Fruit fly (Drosophila melanogaster) ovary, adult (tissue): ENCODE measurements around the gene miple1.

Experiments
- CG17801 ChIP-seq: fragments of 200-800 bp; optimal IDR thresholded peaks from 2 replicates; lab custom pipeline; 2019; ENCODE audit warnings: missing biosample characterization, mild to moderate bottlenecking, missing genetic modification characterization, moderate library complexity; ENCODE audit not compliant: partially characterized antibody

Gene miple1

DNA sequence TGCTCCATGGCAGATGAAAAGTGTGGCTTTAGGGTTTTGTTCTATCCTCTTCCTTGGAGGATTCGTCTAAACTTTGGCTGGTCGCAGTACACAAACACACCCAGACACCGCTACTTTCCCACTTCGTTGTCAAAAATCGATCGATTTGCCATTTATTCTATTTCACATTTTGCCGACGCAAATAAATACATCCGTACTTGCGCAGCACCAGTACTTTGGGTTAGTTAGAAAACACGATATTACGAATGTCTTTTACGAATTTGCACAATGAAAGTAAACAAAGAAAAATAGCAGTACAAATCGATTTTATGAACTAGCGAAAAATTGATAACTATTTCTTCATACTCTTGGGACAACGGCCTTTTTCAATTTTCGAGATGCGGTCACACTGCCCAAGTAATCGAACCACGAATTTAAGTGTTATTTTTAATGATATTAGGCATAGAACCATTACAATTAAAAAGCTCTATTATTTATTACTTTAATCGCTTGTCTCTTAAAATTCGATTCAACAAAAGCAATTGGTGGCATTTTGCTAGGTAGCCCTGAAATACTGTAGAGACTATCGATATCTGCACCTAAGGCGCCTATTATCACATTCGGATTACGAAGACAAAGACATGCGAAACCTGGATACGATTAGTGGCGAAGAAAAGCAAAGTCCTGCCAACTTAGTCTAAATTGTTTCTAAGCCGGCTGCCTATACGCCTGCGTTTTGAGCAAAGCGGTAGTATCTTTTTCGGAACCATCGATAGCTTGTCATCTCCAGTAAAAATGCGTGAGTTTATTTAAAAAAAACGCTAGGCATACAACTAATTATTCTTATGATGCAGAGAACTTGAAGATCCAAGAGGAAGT is 9.3 kb upstream of the miple1 start, which contains the start of the genes DIP2 and wac:
DIP2 (minus strand) TSS at position 337 of the 858 bp plus-strand sequence.
wac (plus strand) TSS at position 559 of the 858 bp plus-strand sequence.
- peak; percentile 33 for TF ChIP-seq CG17801 (GFP tag; lab: Kevin White, UChicago)

DNA sequence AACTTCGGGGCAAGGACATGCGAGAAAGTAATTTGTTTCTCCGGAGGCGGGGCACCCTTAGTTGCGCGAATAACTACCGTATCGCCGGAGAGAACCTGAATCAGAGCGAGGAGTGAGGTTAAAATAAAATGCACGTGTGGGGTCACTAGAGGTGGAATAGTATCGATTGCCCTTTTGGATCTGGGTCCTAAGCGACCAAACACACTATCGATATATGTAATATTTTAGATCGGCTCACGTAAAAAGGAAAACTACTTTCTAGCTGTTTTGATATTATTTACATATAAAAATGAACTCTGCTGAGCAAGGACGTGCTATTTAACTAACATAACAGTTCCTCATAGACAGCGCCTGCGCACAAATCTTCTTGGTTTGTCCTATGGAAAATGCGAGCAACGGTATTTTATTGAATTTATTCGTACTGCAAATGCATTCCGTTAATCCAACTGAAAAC is 4.3 kb upstream of the miple1 start:
- TF ChIP-seq CG17801 (GFP tag; lab: Kevin White, UChicago): no peak

DNA sequence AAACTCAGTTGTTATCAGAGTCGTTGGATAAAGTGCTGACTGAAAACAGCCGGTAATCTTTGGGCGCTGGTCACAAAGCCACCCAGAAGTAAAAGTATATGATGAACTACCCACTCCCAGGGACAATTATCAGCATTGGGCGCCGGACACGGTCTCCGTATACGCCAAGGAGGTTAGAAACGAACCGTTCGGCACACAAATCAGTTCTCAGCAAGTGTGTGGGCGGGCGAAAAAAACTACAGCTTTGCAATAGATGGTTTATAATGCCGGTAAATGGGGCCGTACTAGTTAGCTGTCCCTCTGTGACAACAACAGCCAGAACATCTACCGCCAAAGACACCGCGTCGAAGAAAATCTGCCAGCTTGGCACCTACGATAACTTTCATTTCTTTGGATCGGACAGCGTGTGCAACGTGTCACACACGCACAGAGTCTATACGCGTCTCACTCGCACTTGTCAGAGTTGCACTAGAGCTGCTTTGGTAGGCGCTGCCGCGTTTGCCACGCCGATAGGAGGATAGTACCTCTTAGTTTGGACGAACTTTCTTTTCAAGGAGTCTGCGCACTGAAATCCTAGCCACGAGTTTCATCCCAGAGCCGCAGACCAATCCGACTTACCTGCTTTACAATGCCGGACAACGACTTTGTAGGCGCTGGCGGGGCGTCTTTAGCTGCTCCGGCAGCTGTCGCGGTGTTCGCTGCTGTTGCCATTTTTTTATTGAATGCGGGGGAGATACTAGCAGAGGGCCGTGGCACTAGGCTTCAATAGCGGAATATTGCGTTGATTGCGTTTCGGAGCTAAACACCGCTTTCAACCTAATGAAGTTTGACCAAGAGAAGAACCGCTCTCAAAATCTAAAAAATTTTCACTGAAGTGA is 3.4 kb upstream of the miple1 start:
- no peak for TF ChIP-seq CG17801 (GFP tag; lab: Kevin White, UChicago)

DNA sequence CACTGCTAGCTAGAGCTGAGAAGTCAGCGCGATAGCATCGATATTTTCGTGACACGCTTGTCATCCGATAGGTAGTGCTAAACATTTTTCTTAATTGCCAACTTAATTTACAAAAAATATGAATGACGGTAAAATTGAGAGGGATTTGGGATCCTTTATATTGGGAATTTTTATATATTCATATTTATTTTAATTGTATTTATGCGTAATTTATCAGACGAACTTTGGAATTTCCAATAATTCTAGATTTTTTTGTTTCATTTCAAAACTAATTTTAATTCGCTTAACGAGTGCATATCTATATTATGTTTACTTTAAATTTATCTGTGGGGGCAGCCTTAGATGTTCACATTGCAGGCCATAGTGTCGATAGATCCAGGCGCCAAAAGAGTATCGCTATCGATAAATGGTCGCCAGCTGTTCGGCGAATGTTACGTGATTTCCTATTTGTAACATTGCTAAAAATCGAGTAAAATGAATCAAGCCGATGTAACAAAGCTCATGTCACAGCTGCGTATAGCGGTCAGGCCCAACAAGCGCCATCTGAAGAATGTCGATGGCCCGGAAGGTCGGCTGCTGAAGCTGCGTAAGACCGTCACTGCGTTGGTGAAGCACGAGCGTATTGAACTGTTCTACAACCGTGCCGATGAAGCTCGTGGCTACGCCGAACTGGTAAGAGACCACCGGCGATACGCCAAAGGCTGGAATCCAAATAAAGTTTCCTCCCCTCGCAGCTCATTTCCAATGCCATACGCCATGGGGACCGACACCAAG is 2.5 kb upstream of the miple1 start, which contains the start of the genes Tudor-SN and mRpL17:
Tudor-SN (minus strand) TSS at position 3 of the 774 bp plus-strand sequence.
mRpL17 (plus strand) TSS at position 402 of the 774 bp plus-strand sequence.
- no peak for TF ChIP-seq CG17801 (GFP tag; lab: Kevin White, UChicago)

DNA sequence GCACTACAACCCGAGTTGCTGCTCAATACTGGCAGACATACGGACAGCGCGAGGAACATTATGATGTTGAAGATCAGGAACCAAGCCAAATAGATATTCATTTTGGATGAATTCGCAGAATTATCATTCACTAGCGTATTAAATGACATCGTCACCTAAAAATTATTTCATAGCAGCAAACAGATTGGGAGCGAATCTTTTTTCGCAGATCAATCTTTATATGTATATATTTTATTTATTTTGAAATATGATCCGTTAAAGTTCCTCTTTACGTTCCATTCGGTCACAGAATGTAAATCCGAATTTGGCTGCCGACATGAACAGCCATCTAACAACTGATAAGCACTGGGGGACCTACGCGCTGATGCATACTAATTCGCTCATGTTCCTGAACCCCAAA is 1.3 kb upstream of the miple1 start, which contains the start of gene CG34263:
CG34263 (minus strand) TSS at position 101 of the 400 bp plus-strand sequence.
- TF ChIP-seq CG17801 (GFP tag; lab: Kevin White, UChicago): no peak

DNA sequence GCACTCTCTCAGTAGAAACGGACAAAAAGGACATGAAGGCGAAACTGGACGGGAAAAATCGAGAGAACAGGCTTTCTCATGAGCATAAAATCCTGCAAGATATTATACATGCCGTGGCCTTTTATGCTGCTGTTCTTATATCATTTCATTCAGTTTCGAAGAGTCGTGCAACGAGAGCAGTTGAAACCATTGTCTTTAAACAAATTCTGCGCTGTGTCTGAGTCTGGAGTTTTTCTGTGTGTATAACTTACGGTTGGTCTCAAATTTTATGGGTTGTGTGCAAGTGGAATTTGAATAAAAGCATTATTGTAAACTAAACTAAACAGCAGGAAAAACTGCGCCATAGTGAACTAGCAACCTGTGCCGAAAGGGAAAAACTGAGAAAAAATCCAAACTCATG is 519 bp downstream of the miple1 start:
- no peak for TF ChIP-seq CG17801 (GFP tag; lab: Kevin White, UChicago)

DNA sequence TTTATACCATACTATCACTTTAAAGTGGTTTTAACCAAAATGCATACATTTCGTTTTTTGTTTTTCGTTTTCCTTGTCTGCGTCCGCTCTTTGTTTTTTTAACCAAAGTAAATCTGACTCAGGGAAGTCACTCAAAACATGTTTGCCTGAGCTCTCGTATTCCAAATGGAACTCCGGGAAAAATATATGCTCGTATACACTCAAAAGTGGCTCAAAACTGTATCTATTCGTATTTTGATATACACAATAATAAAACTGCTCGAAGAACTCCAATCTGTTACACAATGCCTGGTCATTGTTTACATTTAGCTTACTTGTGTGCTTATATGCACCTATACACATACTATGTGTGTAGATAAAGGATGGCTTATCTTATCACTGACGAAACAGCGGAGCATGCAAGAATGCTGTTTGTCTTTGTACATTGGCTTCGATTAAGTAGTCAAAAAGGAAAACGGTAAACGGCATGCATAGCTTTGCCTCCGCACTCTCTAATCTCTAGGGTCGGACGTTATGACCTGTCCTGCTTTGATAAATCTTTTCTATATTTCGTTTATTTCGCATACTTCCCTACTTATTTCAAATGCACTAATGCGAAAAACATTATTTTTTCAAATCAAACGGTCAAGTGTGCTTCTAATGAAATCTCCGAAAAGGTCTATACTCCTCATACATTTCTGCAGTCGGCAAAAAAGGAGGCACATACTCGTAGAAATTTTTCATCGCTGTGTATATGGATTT is 3.8 kb downstream of the miple1 start, which contains the start of gene miple2:
miple2 (plus strand) TSS at position 441 of the 741 bp plus-strand sequence.
- no peak for TF ChIP-seq CG17801 (GFP tag; lab: Kevin White, UChicago)

DNA sequence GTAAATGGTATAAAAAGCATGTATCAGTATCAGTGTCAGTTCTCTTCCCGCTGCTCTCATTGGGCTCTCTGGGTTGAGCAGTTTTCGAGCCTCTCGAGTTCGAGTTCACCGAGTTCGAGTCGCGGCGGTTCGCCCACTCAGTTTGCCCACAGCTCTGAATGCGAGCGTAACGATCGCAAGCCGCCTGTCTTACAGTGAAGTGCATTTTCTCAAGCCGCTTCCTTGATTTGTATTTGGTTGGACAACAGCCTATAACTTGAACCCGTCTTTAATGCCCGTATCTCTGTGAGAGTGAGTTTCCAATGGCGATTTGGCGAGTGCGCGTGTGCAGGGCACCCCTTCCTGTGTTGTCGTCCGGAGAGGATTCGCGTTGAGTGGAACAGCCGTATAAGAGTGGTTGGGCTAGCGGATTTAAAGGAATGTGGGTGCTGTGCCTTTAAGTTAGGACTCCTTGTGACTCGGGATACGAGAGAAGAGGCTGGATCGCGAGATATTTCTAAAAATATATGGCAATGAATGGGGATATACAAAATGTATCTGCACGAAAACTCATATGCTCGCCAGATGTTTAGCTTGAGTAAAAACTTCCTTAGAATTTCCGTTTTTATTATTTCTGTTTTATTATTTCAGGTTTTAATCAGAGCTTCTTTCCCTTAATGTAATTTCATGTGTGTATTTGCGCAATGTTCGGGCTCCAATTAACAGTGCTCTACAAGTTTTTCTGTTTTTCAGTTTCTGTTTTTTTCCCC is 4.6 kb downstream of the miple1 start:
- TF ChIP-seq CG17801 (GFP tag; lab: Kevin White, UChicago): peak; percentile 44

DNA sequence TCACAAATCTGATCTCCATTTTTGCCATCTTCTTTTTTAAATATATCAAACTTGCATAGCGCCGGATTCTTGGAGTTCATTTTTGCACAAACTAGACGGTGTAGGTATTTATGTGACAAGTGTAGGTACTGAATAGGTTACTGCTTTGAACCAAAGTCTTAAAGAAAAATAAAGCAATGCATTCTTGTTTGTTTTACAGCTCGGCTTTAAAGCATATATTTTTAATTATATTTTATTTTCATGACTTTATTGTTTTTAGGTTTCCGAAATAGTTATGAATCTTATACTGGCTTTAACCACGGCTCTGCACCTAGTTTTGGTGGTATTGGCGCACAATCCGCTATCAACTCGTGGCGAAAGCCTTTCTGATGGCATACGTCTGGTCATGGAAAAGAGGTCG is 6.2 kb downstream of the miple1 start, which contains the start of gene CG32845:
CG32845 (minus strand) TSS at position 101 of the 400 bp plus-strand sequence.
- no peak for TF ChIP-seq CG17801 (GFP tag; lab: Kevin White, UChicago)

DNA sequence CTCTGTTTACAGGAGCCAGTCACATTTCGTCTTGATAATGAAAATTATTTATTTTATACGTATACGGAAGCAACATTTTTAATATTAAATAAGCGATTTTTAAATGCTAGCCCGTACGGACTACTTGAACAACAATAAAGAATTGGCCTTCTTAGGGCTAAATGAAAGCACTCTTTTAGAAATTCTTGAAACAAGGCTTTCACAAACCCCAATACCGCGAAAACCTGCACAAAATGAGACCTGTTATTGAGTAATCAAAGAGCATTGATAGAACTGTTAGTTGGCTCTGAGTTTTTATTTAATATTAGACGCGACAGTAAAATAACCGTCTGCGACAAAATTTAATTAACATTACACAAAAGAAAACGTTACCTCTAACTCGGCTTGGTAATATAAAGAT is 7.8 kb downstream of the miple1 start, which contains the start of gene ttm2:
ttm2 (plus strand) TSS at position 301 of the 400 bp plus-strand sequence.
- TF ChIP-seq CG17801 (GFP tag; lab: Kevin White, UChicago): no peak

DNA sequence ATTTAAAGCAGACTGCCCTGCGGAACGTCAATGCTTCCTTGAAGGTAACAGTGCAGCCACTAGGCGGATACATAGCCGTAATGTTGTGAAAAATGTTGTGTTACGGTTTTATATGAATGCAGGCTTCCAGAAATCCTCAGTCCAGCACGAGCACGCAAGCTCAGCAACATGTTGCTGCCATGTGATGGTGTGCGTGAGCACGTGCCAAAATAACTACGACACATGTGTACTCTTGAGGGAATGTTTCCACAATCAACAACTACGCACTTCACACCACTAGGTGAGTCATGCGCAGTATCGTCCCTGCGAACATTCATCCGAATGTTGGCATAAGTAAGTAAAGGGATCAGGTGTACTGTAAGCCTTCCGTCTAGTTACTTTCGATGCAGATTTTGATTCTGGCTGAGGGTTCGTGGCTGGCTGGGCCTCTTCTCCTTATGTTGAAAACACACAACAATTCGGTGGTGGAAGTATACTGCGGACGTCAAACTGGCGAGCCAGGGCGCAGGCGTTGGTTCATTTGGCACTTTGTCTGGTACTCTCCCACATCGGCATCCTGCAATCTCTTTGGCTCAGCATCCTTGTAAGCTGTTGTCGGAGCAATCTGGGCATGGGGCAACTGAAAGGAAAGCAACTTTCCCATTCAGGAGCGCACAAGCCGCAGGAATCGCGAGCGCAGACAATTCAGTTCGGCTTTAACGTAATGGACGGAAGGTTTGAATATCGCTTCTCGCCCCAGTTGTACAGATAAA is 9.8 kb downstream of the miple1 start, which contains the start of gene RhoGEF3:
RhoGEF3 (plus strand) TSS at position 702 of the 752 bp plus-strand sequence.
- no peak for TF ChIP-seq CG17801 (GFP tag; lab: Kevin White, UChicago)

DNA sequence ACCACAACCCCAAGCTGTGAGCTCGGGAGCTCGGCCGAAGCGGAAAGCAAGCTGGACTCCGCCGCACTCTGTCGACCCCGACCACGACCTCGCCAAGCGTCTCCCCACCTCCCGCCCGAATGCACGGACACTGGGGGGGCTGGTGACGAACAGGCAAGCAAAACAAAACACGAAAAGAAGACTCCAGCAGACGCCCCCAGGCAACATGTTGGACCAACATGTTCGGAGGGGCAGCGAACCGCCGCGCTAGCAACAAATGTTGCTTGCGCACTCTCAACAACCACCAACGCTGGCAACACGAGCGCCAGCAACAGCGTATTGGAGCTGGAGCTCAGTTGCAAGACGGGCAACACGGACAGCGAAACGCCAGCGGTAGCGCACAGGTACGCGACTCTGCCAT is 15.2 kb downstream of the miple1 start:
- no peak for TF ChIP-seq CG17801 (GFP tag; lab: Kevin White, UChicago)
